Fruit fly (Drosophila melanogaster): ENCODE data around the gene EMC4.

dm6 chr3L:22901612-22902011, 33.6 kb upstream of the EMC4 start, which contains the start of gene BoYb:
- TF ChIP-seq CTCF (optimal IDR thresholded peaks at IDR 0.05), result no peak
- TF ChIP-seq CG8478 (optimal IDR thresholded peaks at IDR 0.05), result no peak
